Worm (Caenorhabditis elegans): ENCODE measurements around the gene C42D4.3.

C42D4.3 gene

ce11 chrIV:7149020-7149601 lies 29.9 kb upstream of the C42D4.3 start, which contains the start of gene C34D4.4:
C34D4.4 (plus strand) TSS chrIV:7149361.
- TF ChIP-seq mxl-2 (GFP tag; conservative IDR thresholded peaks at IDR 0.05) (no peak), nhr-77 (tag; optimal IDR thresholded peaks at IDR 0.05) (no peak), ztf-7 (tag; optimal IDR thresholded peaks at IDR 0.05) (no peak), lin-13 (GFP tag; optimal IDR thresholded peaks at IDR 0.05) (peak; percentile 27), ces-1 (GFP tag; optimal IDR thresholded peaks at IDR 0.05) (no peak), dpl-1 (GFP tag; optimal IDR thresholded peaks at IDR 0.05) (peak; percentile 58), mes-2 (tag; optimal IDR thresholded peaks at IDR 0.05; ENCODE audit: poor library complexity, severe bottlenecking) (peak; percentile 52), mep-1 (tag; optimal IDR thresholded peaks at IDR 0.05) (peak; percentile 41), arid-1 (GFP tag; conservative IDR thresholded peaks at IDR 0.05) (0 out of 2 replicates have a peak, but pooled peaks have one; percentile 37), nhr-28 (tag; optimal IDR thresholded peaks at IDR 0.05) (peak; percentile 5), pha-4 (GFP tag; IDR thresholded peaks at IDR 0.05) (no peak), pha-4 (tag; optimal IDR thresholded peaks at IDR 0.05) (peak; percentile 13), hlh-30 (tag; optimal IDR thresholded peaks at IDR 0.05; ENCODE audit: insufficient read depth) (peak; percentile 1), lsy-2 (tag; optimal IDR thresholded peaks at IDR 0.05) (peak; percentile 44 to 96), hlh-11 (tag; optimal IDR thresholded peaks at IDR 0.05) (peak; percentile 25), zfp-3 (GFP tag; conservative IDR thresholded peaks at IDR 0.05) (no peak), aha-1 (tag) (peak; percentile 56), ama-1 (optimal IDR thresholded peaks at IDR 0.05) (peak; percentile 46), daf-16 (GFP tag; optimal IDR thresholded peaks at IDR 0.05) (no peak), daf-16 (tag; optimal IDR thresholded peaks at IDR 0.05) (peak; percentile 10), dmd-6 (GFP tag; IDR thresholded peaks at IDR 0.05) (0 out of 2 replicates have a peak, but pooled peaks have one; percentile 15)

- TF ChIP-seq vab-7 (GFP tag; IDR thresholded peaks at IDR 0.05), result no peak
- TF ChIP-seq dmd-8 (GFP tag; IDR thresholded peaks at IDR 0.05), result no peak
- no peak for TF ChIP-seq cey-2 (tag; optimal IDR thresholded peaks at IDR 0.05; ENCODE audit: borderline replicate concordance, insufficient read depth)
- no peak for TF ChIP-seq lin-29 (GFP tag; IDR thresholded peaks at IDR 0.05)
- TF ChIP-seq zip-11 (GFP tag; IDR thresholded peaks at IDR 0.05), result no peak
- no peak for TF ChIP-seq nhr-41 (GFP tag; IDR thresholded peaks at IDR 0.05)
- no peak for TF ChIP-seq ctbp-1 (GFP tag; IDR thresholded peaks at IDR 0.05)
- no peak for TF ChIP-seq nhr-11 (tag; optimal IDR thresholded peaks at IDR 0.05)
- no peak for TF ChIP-seq zip-2 (tag; optimal IDR thresholded peaks at IDR 0.05)
- no peak for TF ChIP-seq unc-130 (GFP tag; optimal IDR thresholded peaks at IDR 0.05)
- no peak for TF ChIP-seq lsy-2 (tag; optimal IDR thresholded peaks at IDR 0.05)
- no peak for TF ChIP-seq arid-1 (GFP tag; conservative IDR thresholded peaks at IDR 0.05)
- no peak for TF ChIP-seq lin-38 (GFP tag; IDR thresholded peaks at IDR 0.05)
- no peak for TF ChIP-seq mdt-29 (GFP tag; IDR thresholded peaks at IDR 0.05)
- TF ChIP-seq spr-1 (tag; optimal IDR thresholded peaks at IDR 0.05), result no peak
- no peak for TF ChIP-seq pqm-1 (tag; optimal IDR thresholded peaks at IDR 0.05)
- no peak for TF ChIP-seq zag-1 (tag; optimal IDR thresholded peaks at IDR 0.05)
- TF ChIP-seq F37D6.2 (tag; optimal IDR thresholded peaks at IDR 0.05), result no peak
- TF ChIP-seq mdl-1 (tag; optimal IDR thresholded peaks at IDR 0.05), result no peak
Measured at ce11 chrIV:7152409-7152808, 26.6 kb upstream of the C42D4.3 start, which contains the start of gene col-113. col-113 (minus strand) TSS chrIV:7152509.

ce11 chrIV:7153362-7153761 lies 25.7 kb upstream of the C42D4.3 start, which contains the start of gene C34D4.3:
C34D4.3 (plus strand) TSS chrIV:7153662.
- TF ChIP-seq F44E2.7 (GFP tag; IDR thresholded peaks at IDR 0.05), result no peak
- TF ChIP-seq set-16 (GFP tag; IDR thresholded peaks at IDR 0.05), result no peak
- TF ChIP-seq lin-1 (GFP tag; IDR thresholded peaks at IDR 0.05), result no peak
- TF ChIP-seq ceh-62 (tag; optimal IDR thresholded peaks at IDR 0.05), result no peak
- no peak for TF ChIP-seq lin-15B (tag; optimal IDR thresholded peaks at IDR 0.05)
- no peak for TF ChIP-seq Y75B8A.6 (GFP tag; IDR thresholded peaks at IDR 0.05)
- peak; percentile 10 for TF ChIP-seq aha-1 (tag)

All from whole organism, L4 larva.